Fruit fly (Drosophila melanogaster) whole organism: ENCODE data around the gene Gmd.

Source experiments
- CG8478 ChIP-seq: fragments of >200 bp; optimal IDR thresholded peaks from 2 replicates; lab custom pipeline; 2018; ENCODE audit warnings: inconsistent platforms
- Dll ChIP-seq: fragments of >200 bp; optimal IDR thresholded peaks from 2 replicates; lab custom pipeline; 2017
- EcR ChIP-seq, 2 experiments: fragments of >200 bp; optimal IDR thresholded peaks; 2 replicates each; lab custom pipeline; 2017; ENCODE audit warnings: missing biosample characterization in 2 of 2, missing genetic modification characterization in 2 of 2, missing genetic modification reagents in 2 of 2
- pan ChIP-seq: fragments of >200 bp; optimal IDR thresholded peaks from 2 replicates; lab custom pipeline; 2017
- psq ChIP-seq: fragments of >200 bp; optimal IDR thresholded peaks from 2 replicates; lab custom pipeline; 2017
- usp ChIP-seq: fragments of >200 bp; optimal IDR thresholded peaks from 2 replicates; lab custom pipeline; 2017; ENCODE audit warnings: missing biosample characterization, missing genetic modification characterization, mixed read lengths

The Gmd gene

dm6 chr2L:4965420-4965819 lies 11.4 kb downstream of the Gmd start, which contains the start of gene CG34125:
Gene CG34125, plus strand, starts transcription at chr2L:4965673.
- TF ChIP-seq psq (lab: Kevin White, UChicago) (no peak), pan (lab: Kevin White, UChicago) (no peak), EcR (GFP tag; optimal IDR thresholded peaks at IDR 0.05; lab: Kevin White, UChicago) (no peak), usp (GFP tag; lab: Kevin White, UChicago) (no peak), CG8478 (lab: Kevin White, UChicago) (no peak), Dll (no peak)

DNA sequence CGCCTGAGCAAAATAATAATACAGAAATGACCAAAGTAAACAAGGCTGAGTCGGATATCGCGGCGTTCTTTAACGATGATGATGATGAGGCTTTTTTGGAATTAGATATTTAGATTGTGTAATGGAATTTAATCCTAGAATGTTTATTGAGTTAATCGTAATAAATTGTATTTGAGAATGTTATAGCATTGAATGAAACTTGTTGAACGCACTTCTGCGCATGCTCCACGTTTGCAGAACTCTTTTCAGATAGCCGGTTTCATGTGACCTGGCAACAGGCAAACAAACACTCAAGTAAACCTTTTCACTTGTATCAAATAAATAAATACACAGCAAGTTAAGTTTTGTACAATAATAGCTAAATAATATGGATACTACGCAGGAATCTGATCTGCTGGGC lies 18.7 kb downstream of the Gmd start, which contains the start of gene CG34124:
TSS of gene CG34124 (plus strand) at position 301 of the 400 bp plus-strand sequence.
- TF ChIP-seq EcR (GFP tag; optimal IDR thresholded peaks at IDR 0.05; lab: Kevin White, UChicago), result no peak
- TF ChIP-seq CG8478 (lab: Kevin White, UChicago), result no peak
- no peak for TF ChIP-seq usp (GFP tag; lab: Kevin White, UChicago)
- no peak for TF ChIP-seq psq (lab: Kevin White, UChicago)

DNA sequence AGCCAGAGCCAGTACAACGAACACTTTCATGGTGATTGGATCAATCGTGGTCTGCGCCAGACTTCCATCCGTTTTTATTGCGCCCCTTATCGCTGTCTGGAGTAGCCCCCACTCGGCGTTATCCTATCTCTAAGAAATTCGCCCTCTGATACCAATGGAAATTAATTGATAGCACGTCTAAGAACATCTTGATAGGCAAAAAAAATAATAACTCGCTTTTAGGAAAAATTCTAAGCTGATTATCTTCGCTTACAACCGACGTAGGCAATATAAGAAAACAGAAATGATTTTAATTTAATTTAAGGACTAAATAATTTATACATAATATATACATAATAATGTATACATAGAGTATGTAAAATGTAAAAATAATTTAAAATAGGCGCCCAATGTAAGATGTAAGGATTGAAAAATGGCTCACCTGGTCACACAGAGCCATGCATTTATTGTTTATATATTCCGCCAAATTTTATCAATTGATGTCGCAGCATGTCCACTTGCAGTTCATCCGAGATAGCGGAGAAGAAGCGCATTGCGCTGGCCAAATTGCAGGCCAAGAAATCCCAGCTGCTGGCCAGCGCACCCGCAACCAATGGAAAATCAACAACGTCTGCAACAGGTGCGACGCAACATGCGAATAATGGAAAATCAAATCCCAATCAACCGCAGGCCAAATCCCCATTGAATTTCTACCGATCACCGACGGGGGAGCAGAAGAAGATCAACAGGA lies 21.6 kb downstream of the Gmd start, which contains the start of the genes Jon25Bi and Marcal1:
TSS of gene Jon25Bi (minus strand) at position 51 of the 730 bp plus-strand sequence.
TSS of gene Marcal1 (plus strand) at position 416 of the 730 bp plus-strand sequence.
- TF ChIP-seq EcR (GFP tag; optimal IDR thresholded peaks at IDR 0.05; lab: Kevin White, UChicago) (no peak), pan (lab: Kevin White, UChicago) (no peak), CG8478 (lab: Kevin White, UChicago) (no peak), usp (GFP tag; lab: Kevin White, UChicago) (no peak), psq (lab: Kevin White, UChicago) (no peak), Dll (no peak)

- TF ChIP-seq EcR (GFP tag; optimal IDR thresholded peaks at IDR 0.05; lab: Kevin White, UChicago) (no peak), CG8478 (lab: Kevin White, UChicago) (no peak), pan (lab: Kevin White, UChicago) (no peak), usp (GFP tag; lab: Kevin White, UChicago) (no peak), Dll (no peak), psq (lab: Kevin White, UChicago) (no peak)
Measured at dm6 chr2L:4953086-4953570, 23.7 kb downstream of the Gmd start, which contains the start of gene Jon25Bii. Gene Jon25Bii, minus strand, starts transcription at chr2L:4953136.

DNA sequence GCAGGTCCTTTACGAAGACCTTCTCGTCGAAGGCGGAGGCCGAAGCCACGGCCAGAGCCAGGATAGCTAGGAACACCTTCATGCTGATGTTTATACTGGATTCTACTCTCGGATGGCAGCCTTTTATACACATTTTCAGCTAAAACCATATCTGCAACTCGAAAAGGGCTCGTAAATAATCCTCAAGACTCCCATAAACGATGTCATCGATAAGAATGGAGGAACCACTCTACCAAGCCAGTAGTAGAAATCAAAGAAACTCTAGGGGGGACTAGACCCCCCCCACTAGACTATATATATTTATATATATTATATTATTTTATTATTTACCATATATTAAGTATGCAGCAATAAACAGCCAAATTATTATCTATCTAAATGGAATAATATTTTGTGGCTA lies 26.2 kb downstream of the Gmd start, which contains the start of gene Jon25Biii:
TSS of gene Jon25Biii (minus strand) at position 101 of the 400 bp plus-strand sequence.
- TF ChIP-seq EcR (GFP tag; optimal IDR thresholded peaks at IDR 0.05; lab: Kevin White, UChicago), result no peak
- no peak for TF ChIP-seq Dll
- no peak for TF ChIP-seq psq (lab: Kevin White, UChicago)
- TF ChIP-seq pan (lab: Kevin White, UChicago), result no peak
- no peak for TF ChIP-seq usp (GFP tag; lab: Kevin White, UChicago)

dm6 chr2L:4949453-4950045 lies 27.3 kb downstream of the Gmd start, which contains the start of gene jet:
Gene jet, minus strand, starts transcription at chr2L:4949784.
- TF ChIP-seq CG8478 (lab: Kevin White, UChicago), result no peak
- TF ChIP-seq usp (GFP tag; lab: Kevin White, UChicago), result no peak
- TF ChIP-seq Dll, result no peak

DNA sequence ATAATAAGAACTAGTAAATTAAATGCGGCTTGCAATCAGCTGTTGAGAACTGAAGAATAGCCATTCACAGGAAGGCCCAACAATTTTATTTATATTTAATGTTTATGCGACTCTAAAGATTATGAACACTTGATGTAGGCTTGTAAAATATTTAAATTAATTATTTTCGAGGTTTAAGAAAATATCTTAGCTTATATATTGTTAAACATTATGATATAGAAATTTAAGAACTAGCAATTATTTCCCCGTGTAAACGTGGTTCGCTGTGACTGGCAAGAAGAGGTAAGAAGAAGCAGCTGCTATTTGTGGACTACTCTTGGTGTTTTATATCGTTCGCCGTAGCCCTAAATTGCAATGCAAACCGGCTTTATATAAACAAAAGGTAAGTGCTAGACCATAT lies 31.5 kb downstream of the Gmd start, which contains the start of the genes mRpL24 and betaggt-I:
TSS of gene mRpL24 (minus strand) at position 62 of the 400 bp plus-strand sequence.
TSS of gene betaggt-I (plus strand) at position 280 of the 400 bp plus-strand sequence.
- TF ChIP-seq Dll (no peak), psq (lab: Kevin White, UChicago) (no peak), usp (GFP tag; lab: Kevin White, UChicago) (no peak)

- no peak for TF ChIP-seq EcR (GFP tag; optimal IDR thresholded peaks at IDR 0.05; lab: Kevin White, UChicago)
- no peak for TF ChIP-seq psq (lab: Kevin White, UChicago)
- no peak for TF ChIP-seq usp (GFP tag; lab: Kevin White, UChicago)
- TF ChIP-seq pan (lab: Kevin White, UChicago), result no peak
- no peak for TF ChIP-seq CG8478 (lab: Kevin White, UChicago)
- no peak for TF ChIP-seq Dll
Measured at dm6 chr2L:4942257-4942792, 34.5 kb downstream of the Gmd start, which contains the start of gene synr. Gene synr, plus strand, starts transcription at chr2L:4942742.

- TF ChIP-seq pan (lab: Kevin White, UChicago), result no peak
- no peak for TF ChIP-seq Dll
- no peak for TF ChIP-seq usp (GFP tag; lab: Kevin White, UChicago)
- no peak for TF ChIP-seq CG8478 (lab: Kevin White, UChicago)
- TF ChIP-seq EcR (GFP tag; optimal IDR thresholded peaks at IDR 0.05; lab: Kevin White, UChicago), result no peak
- no peak for TF ChIP-seq psq (lab: Kevin White, UChicago)
Measured at dm6 chr2L:4937060-4937459, 39.8 kb downstream of the Gmd start, which contains the start of gene Sgs1. Gene Sgs1, plus strand, starts transcription at chr2L:4937409.

- TF ChIP-seq EcR (GFP tag; optimal IDR thresholded peaks at IDR 0.05; lab: Kevin White, UChicago), result no peak
- no peak for TF ChIP-seq psq (lab: Kevin White, UChicago)
- TF ChIP-seq Dll, result no peak
- TF ChIP-seq pan (lab: Kevin White, UChicago), result no peak
- no peak for TF ChIP-seq CG8478 (lab: Kevin White, UChicago)
- no peak for TF ChIP-seq usp (GFP tag; lab: Kevin White, UChicago)
Measured at dm6 chr2L:4936325-4936869, 40.4 kb downstream of the Gmd start, which contains the start of gene hoe2. Gene hoe2, minus strand, starts transcription at chr2L:4936450.

DNA sequence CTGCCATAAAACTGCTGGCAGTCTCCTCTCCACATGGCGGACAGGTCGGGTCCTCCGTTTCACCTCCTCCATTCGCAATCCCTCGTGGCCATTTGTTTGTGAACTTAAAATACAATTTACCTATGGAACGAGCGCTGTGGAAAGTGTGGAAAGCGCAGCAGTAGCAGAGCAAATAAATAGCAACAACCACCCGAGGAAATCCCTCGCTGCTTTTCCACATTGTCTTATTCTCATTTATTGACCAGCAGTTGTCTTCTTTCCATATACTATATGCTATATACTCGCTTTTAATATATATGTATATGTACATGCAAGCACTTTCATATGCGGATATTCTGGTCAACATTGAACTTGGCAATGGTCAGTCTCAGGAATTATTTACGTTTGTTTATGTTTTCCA lies 44.5 kb downstream of the Gmd start, which contains the start of gene hoe1:
TSS of gene hoe1 (minus strand) at position 101 of the 400 bp plus-strand sequence.
- no peak for TF ChIP-seq pan (lab: Kevin White, UChicago)
- TF ChIP-seq CG8478 (lab: Kevin White, UChicago), result no peak
- no peak for TF ChIP-seq EcR (GFP tag; optimal IDR thresholded peaks at IDR 0.05; lab: Kevin White, UChicago)
- TF ChIP-seq usp (GFP tag; lab: Kevin White, UChicago), result no peak
- TF ChIP-seq Dll, result no peak
- no peak for TF ChIP-seq psq (lab: Kevin White, UChicago)
